Worm (Caenorhabditis elegans) whole organism, L4 larva: ENCODE measurements around the gene inx-2.

ENCODE experiments used
- F10B5.3 ChIP-seq: sonication (generic microtip); optimal IDR thresholded peaks from 2 replicates; lab custom pipeline; 2016; ENCODE audit warnings: mild to moderate bottlenecking, missing genetic modification characterization, missing compliant biosample characterization
- F44E2.7 ChIP-seq: fragments of 200-800 bp; sonication (Bioruptor generic); IDR thresholded peaks from 2 replicates; pipeline ENCODE4 v2.1.2; 2022; ENCODE audit warnings: missing genetic modification characterization, missing compliant biosample characterization
- T20F7.1 ChIP-seq: fragments of 200-800 bp; sonication (Bioruptor generic); optimal IDR thresholded peaks from 2 replicates; lab custom pipeline; 2018; ENCODE audit warnings: mild to moderate bottlenecking, missing genetic modification characterization, missing compliant biosample characterization
- Y105C5A.15 ChIP-seq: fragments of 200-800 bp; sonication (Bioruptor generic); IDR thresholded peaks from 2 replicates; pipeline ENCODE4 v1.3.6; 2022; ENCODE audit warnings: missing genetic modification characterization, missing compliant biosample characterization
- Y5F2A.4 ChIP-seq: fragments of 200-800 bp; sonication (Bioruptor generic); optimal IDR thresholded peaks from 2 replicates; lab custom pipeline; 2018; ENCODE audit warnings: mild to moderate bottlenecking, missing genetic modification characterization, missing compliant biosample characterization
- ama-1 ChIP-seq: fragments of 150-350 bp; optimal IDR thresholded peaks from 2 replicates; lab custom pipeline; 2014; ENCODE audit warnings: inconsistent platforms, mixed read lengths
- ceh-20 ChIP-seq: fragments of 200-800 bp; sonication (Bioruptor generic); IDR thresholded peaks from 2 replicates; pipeline ENCODE4 v1.3.6; 2022; ENCODE audit warnings: missing genetic modification reagents, missing genetic modification characterization, missing compliant biosample characterization
- ceh-28 ChIP-seq: fragments of 150-350 bp; optimal IDR thresholded peaks from 2 replicates; lab custom pipeline; 2014; ENCODE audit warnings: missing biosample characterization, missing genetic modification reagents, missing genetic modification characterization
- ceh-44 ChIP-seq: fragments of 200-800 bp; sonication (Bioruptor generic); IDR thresholded peaks from 2 replicates; pipeline ENCODE4 v1.3.6; 2022; ENCODE audit warnings: missing genetic modification reagents, missing genetic modification characterization, missing compliant biosample characterization
- ceh-62 ChIP-seq: sonication (generic microtip); optimal IDR thresholded peaks from 2 replicates; lab custom pipeline; 2017; ENCODE audit warnings: missing biosample characterization, missing genetic modification characterization
- ceh-82 ChIP-seq: sonication (generic microtip); optimal IDR thresholded peaks from 2 replicates; lab custom pipeline; 2017; ENCODE audit warnings: missing biosample characterization, missing genetic modification characterization
- daf-16 ChIP-seq, 3 experiments: sonication (generic microtip); optimal IDR thresholded peaks; 2 replicates each; lab custom pipeline; 2016 to 2017; ENCODE audit warnings: missing genetic modification characterization in 3 of 3, missing genetic modification reagents in 3 of 3, mild to moderate bottlenecking in 2 of 3, missing compliant biosample characterization in 2 of 3, missing biosample characterization in 1 of 3, moderate library complexity in 1 of 3
- dmd-6 ChIP-seq: fragments of 200-800 bp; sonication (Bioruptor generic); IDR thresholded peaks from 2 replicates; pipeline ENCODE4 v1.3.6; 2022; ENCODE audit warnings: missing genetic modification reagents, missing genetic modification characterization, missing compliant biosample characterization
- egl-27 ChIP-seq: sonication (generic microtip); optimal IDR thresholded peaks from 3 replicates; lab custom pipeline; 2017; ENCODE audit warnings: missing biosample characterization, missing genetic modification reagents, missing genetic modification characterization
- fkh-10 ChIP-seq: fragments of 150-350 bp; optimal IDR thresholded peaks from 2 replicates; lab custom pipeline; 2014; ENCODE audit warnings: missing biosample characterization, missing genetic modification reagents, missing genetic modification characterization
- hif-1 ChIP-seq, 2 experiments: sonication (generic microtip); optimal IDR thresholded peaks; 2 replicates each; lab custom pipeline; 2016 to 2017; ENCODE audit warnings: missing compliant biosample characterization in 2 of 2, missing genetic modification characterization in 2 of 2, missing genetic modification reagents in 2 of 2, missing genotype in 2 of 2, mild to moderate bottlenecking in 1 of 2
- hlh-11 ChIP-seq: fragments of 200-800 bp; sonication (Bioruptor generic); optimal IDR thresholded peaks from 2 replicates; lab custom pipeline; 2018; ENCODE audit warnings: mild to moderate bottlenecking, missing genetic modification characterization, missing compliant biosample characterization
- hlh-30 ChIP-seq: sonication (generic microtip); optimal IDR thresholded peaks from 2 replicates; lab custom pipeline; 2017; ENCODE audit warnings: antibody characterized with exemption, mild to moderate bottlenecking, missing genetic modification characterization, missing compliant biosample characterization; ENCODE audit not compliant: insufficient read depth
- lin-15B ChIP-seq: fragments of 150-350 bp; sonication (generic microtip); optimal IDR thresholded peaks from 3 replicates; lab custom pipeline; 2014; ENCODE audit warnings: missing biosample characterization, missing genetic modification characterization
- lin-38 ChIP-seq: fragments of 200-800 bp; sonication (Bioruptor generic); IDR thresholded peaks from 2 replicates; pipeline ENCODE4 v1.3.6; 2022; ENCODE audit warnings: missing genetic modification reagents, missing genetic modification characterization, missing compliant biosample characterization
- mdl-1 ChIP-seq, 2 experiments: fragments of 150-350 bp in 1 of 2; sonication (generic microtip) in 1 of 2; optimal IDR thresholded peaks; 2 replicates each; lab custom pipeline; 2014 to 2017; ENCODE audit warnings: missing biosample characterization in 2 of 2, missing genetic modification characterization in 2 of 2
- mdt-29 ChIP-seq: fragments of 200-800 bp; sonication (Bioruptor generic); IDR thresholded peaks from 2 replicates; pipeline ENCODE4 v1.3.6; 2022; ENCODE audit warnings: missing genetic modification reagents, missing genetic modification characterization, missing compliant biosample characterization
- mes-2 ChIP-seq: sonication (generic microtip); optimal IDR thresholded peaks from 2 replicates; lab custom pipeline; 2016; ENCODE audit warnings: missing genotype, mild to moderate bottlenecking, missing genetic modification characterization, missing compliant biosample characterization; ENCODE audit not compliant: poor library complexity, severe bottlenecking
- nhr-11 ChIP-seq: fragments of 150-350 bp; optimal IDR thresholded peaks from 2 replicates; lab custom pipeline; 2014; ENCODE audit warnings: missing biosample characterization, missing genetic modification characterization
- nhr-111 ChIP-seq: fragments of 200-800 bp; sonication (Bioruptor generic); optimal IDR thresholded peaks from 2 replicates; lab custom pipeline; 2018; ENCODE audit warnings: mild to moderate bottlenecking, missing genetic modification characterization, missing compliant biosample characterization
- nhr-28 ChIP-seq: fragments of 150-350 bp; optimal IDR thresholded peaks from 2 replicates; lab custom pipeline; 2014; ENCODE audit warnings: missing biosample characterization, missing genetic modification characterization
- sdz-12 ChIP-seq: fragments of 200-800 bp; sonication (Bioruptor generic); optimal IDR thresholded peaks from 2 replicates; lab custom pipeline; 2018; ENCODE audit warnings: mild to moderate bottlenecking, missing genetic modification characterization, missing compliant biosample characterization
- skn-1 ChIP-seq: fragments of 150-350 bp; optimal IDR thresholded peaks from 2 replicates; lab custom pipeline; 2014; ENCODE audit warnings: missing biosample characterization, missing genetic modification characterization
- snpc-4 ChIP-seq: fragments of 150-350 bp; optimal IDR thresholded peaks from 2 replicates; lab custom pipeline; 2014; ENCODE audit warnings: missing biosample characterization, missing genetic modification characterization
- spr-1 ChIP-seq: sonication (generic microtip); optimal IDR thresholded peaks from 2 replicates; lab custom pipeline; 2016; ENCODE audit warnings: mild to moderate bottlenecking, missing genetic modification characterization, missing compliant biosample characterization
- unc-62 ChIP-seq, 3 experiments: fragments of 150-350 bp in 1 of 3; sonication (generic microtip); optimal IDR thresholded peaks in 2 of 3; peaks in 1 of 3; 1 replicate in 1 of 3; 2 replicates in 2 of 3; lab custom pipeline; 2014 to 2017; ENCODE audit warnings: missing biosample characterization in 3 of 3, missing genetic modification characterization in 3 of 3, missing genetic modification reagents in 3 of 3, missing genotype in 1 of 3
- zfp-2 ChIP-seq: sonication (generic microtip); optimal IDR thresholded peaks from 2 replicates; lab custom pipeline; 2016; ENCODE audit warnings: mild to moderate bottlenecking, missing genetic modification characterization, missing compliant biosample characterization
- zip-11 ChIP-seq: fragments of 200-800 bp; sonication (Bioruptor generic); IDR thresholded peaks from 2 replicates; pipeline ENCODE4 v1.3.6; 2022; ENCODE audit warnings: missing genetic modification characterization, missing compliant biosample characterization

The inx-2 gene

ce11 chrX:11317939-11318338, 21.4 kb upstream of the inx-2 start, which contains the start of gene hizr-1 (continued):
- no peak for TF ChIP-seq mes-2
- TF ChIP-seq lin-38 (GFP tag; lab: Robert Waterston, UW) = no peak
- TF ChIP-seq ceh-28 (tag; lab: Kevin White, UChicago) = no peak

ce11 chrX:11316750-11317149, 20.2 kb upstream of the inx-2 start, which contains the start of gene nlp-57:
Gene nlp-57 (plus strand): TSS chrX:11317050.
- TF ChIP-seq hif-1 (tag; optimal IDR thresholded peaks at IDR 0.05; lab: Kevin White, UChicago) = no peak
- no peak for TF ChIP-seq lin-15B (tag; lab: Kevin White, UChicago)
- TF ChIP-seq ceh-20 (GFP tag; lab: Robert Waterston, UW) = no peak
- no peak for TF ChIP-seq zip-11 (GFP tag; lab: Robert Waterston, UW)
- no peak for TF ChIP-seq Y5F2A.4
- no peak for TF ChIP-seq dmd-6 (GFP tag; lab: Robert Waterston, UW)
- TF ChIP-seq ceh-44 (GFP tag; lab: Robert Waterston, UW) = no peak
- TF ChIP-seq T20F7.1 (GFP tag; lab: Kevin White, UChicago) = no peak
- TF ChIP-seq spr-1 (tag; lab: Kevin White, UChicago) = no peak
- no peak for TF ChIP-seq zfp-2 (tag; lab: Kevin White, UChicago)
- no peak for TF ChIP-seq F44E2.7
- TF ChIP-seq ama-1 = no peak
- TF ChIP-seq ceh-62 (tag; lab: Kevin White, UChicago) = no peak
- no peak for TF ChIP-seq F10B5.3 (tag; lab: Kevin White, UChicago)
- no peak for TF ChIP-seq fkh-10 (GFP tag; lab: Kevin White, UChicago)
- TF ChIP-seq Y105C5A.15 = no peak
- no peak for TF ChIP-seq unc-62 (GFP tag; optimal IDR thresholded peaks at IDR 0.05 in 1 of 2; lab: Kevin White, UChicago)
- TF ChIP-seq unc-62 (tag; optimal IDR thresholded peaks at IDR 0.05; lab: Kevin White, UChicago) = no peak

- no peak for TF ChIP-seq nhr-11 (tag; lab: Kevin White, UChicago)
- TF ChIP-seq unc-62 (GFP tag; optimal IDR thresholded peaks at IDR 0.05 in 1 of 2; lab: Kevin White, UChicago) = peak in 1 of 2 experiments; percentile 91
- no peak for TF ChIP-seq unc-62 (tag; optimal IDR thresholded peaks at IDR 0.05; lab: Kevin White, UChicago)
- TF ChIP-seq, all 104 proteins: peak for 1
Measured at ce11 chrX:11315392-11315791, 18.9 kb upstream of the inx-2 start, which contains the start of gene F08G12.11. Gene F08G12.11 (minus strand): TSS chrX:11315572.

ce11 chrX:11310285-11310838, 13.8 kb upstream of the inx-2 start, which contains the start of gene F08G12.5:
Gene F08G12.5 (minus strand): TSS chrX:11310285.
- TF ChIP-seq ceh-20 (GFP tag; lab: Robert Waterston, UW) = no peak
- TF ChIP-seq ceh-82 = no peak
- TF ChIP-seq sdz-12 = no peak
- no peak for TF ChIP-seq nhr-111 (GFP tag; lab: Kevin White, UChicago)
- no peak for TF ChIP-seq mdt-29
- TF ChIP-seq skn-1 (tag; lab: Kevin White, UChicago) = no peak
- TF ChIP-seq daf-16 (GFP tag; optimal IDR thresholded peaks at IDR 0.05; lab: Kevin White, UChicago) = peak in 1 of 2 experiments; percentile 86
- peak; percentile 81 for TF ChIP-seq daf-16 (tag; optimal IDR thresholded peaks at IDR 0.05; lab: Kevin White, UChicago)
- no peak for TF ChIP-seq egl-27 (tag; lab: Kevin White, UChicago)
- TF ChIP-seq nhr-28 (tag; lab: Kevin White, UChicago) = peak; percentile 74
- peak; percentile 49 for TF ChIP-seq hlh-11 (tag; lab: Kevin White, UChicago)
- peak in 1 of 2 experiments; percentile 75 for TF ChIP-seq unc-62 (GFP tag; optimal IDR thresholded peaks at IDR 0.05 in 1 of 2; lab: Kevin White, UChicago)
- TF ChIP-seq unc-62 (tag; optimal IDR thresholded peaks at IDR 0.05; lab: Kevin White, UChicago) = no peak
- TF ChIP-seq hlh-30 = no peak
- TF ChIP-seq mdl-1 (tag; optimal IDR thresholded peaks at IDR 0.05; lab: Kevin White, UChicago) = no peak
- TF ChIP-seq snpc-4 (tag; lab: Kevin White, UChicago) = no peak
